Worm (Caenorhabditis elegans): ENCODE results near the gene lpr-5.

lpr-5 gene

DNA sequence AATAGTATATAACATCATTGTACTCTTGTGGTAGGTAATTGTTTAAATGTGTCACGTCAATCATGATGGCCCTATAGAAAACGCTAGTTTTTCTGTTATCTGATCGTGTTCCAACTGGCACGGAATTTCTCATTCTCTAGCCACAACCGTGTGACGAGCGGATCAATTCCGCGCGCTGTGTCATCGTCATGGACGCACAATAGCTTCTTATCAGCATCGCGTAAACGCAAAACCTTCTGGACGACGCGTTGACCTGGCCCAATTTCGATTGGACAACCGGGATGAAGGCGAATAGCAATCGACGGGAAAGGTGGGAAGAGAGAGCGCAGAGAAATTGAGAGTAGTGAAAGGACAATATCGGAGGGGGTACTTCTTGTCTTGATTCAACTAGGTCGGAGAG lies 4.9 kb upstream of the lpr-5 start, which contains the start of gene lpr-3:
Gene lpr-3 (plus strand): TSS at position 374 of the 400 bp plus-strand sequence.
- peak; percentile 99 for TF ChIP-seq nhr-23 (tag; optimal IDR thresholded peaks at IDR 0.05)
- TF ChIP-seq eor-1 (tag; optimal IDR thresholded peaks at IDR 0.05), result no peak
- TF ChIP-seq ceh-9 (tag; optimal IDR thresholded peaks at IDR 0.05), result no peak
- peak; percentile 12 for TF ChIP-seq fos-1 (tag; optimal IDR thresholded peaks at IDR 0.05)
- TF ChIP-seq mdl-1 (tag; optimal IDR thresholded peaks at IDR 0.05), result no peak
- peak; percentile 1 for TF ChIP-seq unc-62 (GFP tag; optimal IDR thresholded peaks at IDR 0.05)
- peak; percentile 51 for TF ChIP-seq ceh-28 (tag; optimal IDR thresholded peaks at IDR 0.05)
- no peak for TF ChIP-seq nhr-11 (tag; optimal IDR thresholded peaks at IDR 0.05)
- TF ChIP-seq nhr-28 (tag; optimal IDR thresholded peaks at IDR 0.05), result no peak
- no peak for TF ChIP-seq ztf-11 (tag; optimal IDR thresholded peaks at IDR 0.05)
- peak; percentile 46 for TF ChIP-seq nhr-25 (tag; optimal IDR thresholded peaks at IDR 0.05)
- no peak for TF ChIP-seq nhr-237 (tag; optimal IDR thresholded peaks at IDR 0.05)
- TF ChIP-seq egl-5 (tag; optimal IDR thresholded peaks at IDR 0.05), result no peak
- peak; percentile 33 for TF ChIP-seq elt-1 (tag; optimal IDR thresholded peaks at IDR 0.05)
- peak; percentile 32 for TF ChIP-seq nhr-43 (tag; optimal IDR thresholded peaks at IDR 0.05; ENCODE audit: poor library complexity, severe bottlenecking)
- peak in 1 of 3 experiments; percentile 58 for TF ChIP-seq elt-3 (tag; optimal IDR thresholded peaks at IDR 0.05)
- no peak for TF ChIP-seq lin-15B (tag; optimal IDR thresholded peaks at IDR 0.05)

DNA sequence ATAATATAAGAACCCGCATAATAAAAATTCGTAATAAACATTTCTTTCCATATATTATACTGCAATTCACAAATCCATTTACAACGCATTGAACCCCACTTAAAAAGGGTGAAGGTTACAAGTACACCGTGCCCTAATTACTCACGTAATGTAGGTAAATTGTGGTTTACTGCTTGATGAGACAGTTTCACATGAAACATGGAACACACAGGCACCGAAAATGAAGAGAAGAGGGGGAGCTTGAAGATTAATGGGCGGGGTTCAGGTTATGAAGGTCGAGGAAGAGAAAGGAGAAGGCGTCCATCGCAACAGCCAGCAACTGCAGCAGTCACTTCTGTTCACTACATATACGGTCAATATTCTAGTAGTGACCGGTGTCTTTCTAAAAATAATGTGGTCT lies 2.2 kb upstream of the lpr-5 start, which contains the start of gene lpr-6:
Gene lpr-6 (plus strand): TSS at position 251 of the 400 bp plus-strand sequence.
- TF ChIP-seq nhr-77 (tag; optimal IDR thresholded peaks at IDR 0.05) (no peak), nhr-23 (tag; optimal IDR thresholded peaks at IDR 0.05) (peak; percentile 87), tbx-2 (tag; optimal IDR thresholded peaks at IDR 0.05) (no peak), elt-1 (tag; optimal IDR thresholded peaks at IDR 0.05) (no peak), R02D3.7 (tag; optimal IDR thresholded peaks at IDR 0.05) (no peak), nhr-11 (tag; optimal IDR thresholded peaks at IDR 0.05) (no peak), mdl-1 (tag; optimal IDR thresholded peaks at IDR 0.05) (no peak), pqm-1 (tag; optimal IDR thresholded peaks at IDR 0.05) (no peak), fkh-2 (tag; optimal IDR thresholded peaks at IDR 0.05) (no peak), lsy-12 (tag; optimal IDR thresholded peaks at IDR 0.05) (no peak), nhr-76 (tag; optimal IDR thresholded peaks at IDR 0.05) (no peak), nhr-43 (tag; optimal IDR thresholded peaks at IDR 0.05; ENCODE audit: poor library complexity, severe bottlenecking) (peak; percentile 86), nfya-1 (tag; optimal IDR thresholded peaks at IDR 0.05; ENCODE audit: insufficient read depth) (no peak), nhr-12 (tag; optimal IDR thresholded peaks at IDR 0.05) (no peak), ama-1 (optimal IDR thresholded peaks at IDR 0.05) (peak; percentile 11), nhr-25 (tag; optimal IDR thresholded peaks at IDR 0.05) (peak; percentile 5), ztf-4 (tag; optimal IDR thresholded peaks at IDR 0.05) (no peak), aly-2 (tag; optimal IDR thresholded peaks at IDR 0.05) (no peak), zag-1 (tag; optimal IDR thresholded peaks at IDR 0.05) (no peak), nhr-67 (tag; optimal IDR thresholded peaks at IDR 0.05) (no peak), jun-1 (tag; optimal IDR thresholded peaks at IDR 0.05) (no peak), ztf-11 (tag; optimal IDR thresholded peaks at IDR 0.05) (no peak)

DNA sequence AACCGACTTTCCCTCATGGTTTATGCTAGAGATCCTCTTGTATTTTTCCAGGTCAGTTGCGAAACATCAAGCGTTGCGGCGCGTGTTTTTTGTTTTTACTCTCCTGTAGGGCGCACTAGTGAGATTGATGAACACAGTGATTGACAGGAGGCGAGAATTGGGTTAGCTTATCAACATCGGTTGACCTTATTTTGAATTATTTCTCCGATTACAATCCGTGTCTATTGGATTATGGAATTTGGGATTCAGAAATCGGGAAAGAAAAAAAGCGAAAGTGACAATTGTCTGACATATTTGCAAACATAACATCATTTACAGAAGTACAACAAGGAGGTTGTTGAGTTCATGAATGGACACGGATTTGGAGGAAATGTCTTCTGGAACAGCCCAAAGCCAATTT lies 983 bp upstream of the lpr-5 start:
- TF ChIP-seq lin-15B (tag; optimal IDR thresholded peaks at IDR 0.05) (no peak), nhr-23 (tag; optimal IDR thresholded peaks at IDR 0.05) (peak; percentile 96), elt-3 (tag; optimal IDR thresholded peaks at IDR 0.05) (peak in 1 of 3 experiments; percentile 26), ama-1 (optimal IDR thresholded peaks at IDR 0.05) (peak; percentile 65), nhr-43 (tag; optimal IDR thresholded peaks at IDR 0.05; ENCODE audit: poor library complexity, severe bottlenecking) (peak; percentile 14)

DNA sequence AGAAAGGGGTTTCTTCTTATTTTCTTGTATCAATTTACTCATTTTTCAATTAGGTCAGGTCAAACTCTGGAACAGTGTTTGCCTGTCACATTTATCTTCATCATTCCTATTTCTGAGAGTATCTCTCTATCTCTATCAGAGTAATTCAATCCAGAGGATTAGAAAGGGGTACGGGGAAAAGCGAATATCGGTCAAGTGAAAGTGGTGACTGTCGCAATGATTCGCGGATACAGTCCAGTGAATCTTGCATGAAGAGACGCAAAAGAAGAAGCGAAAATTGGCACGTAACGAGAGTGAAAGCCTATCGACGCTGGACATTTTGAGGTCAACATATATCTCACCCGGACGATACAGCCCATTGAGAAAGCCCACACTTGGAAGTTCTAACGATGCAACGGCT lies 2.9 kb downstream of the lpr-5 start, which contains the start of gene lpr-4:
Gene lpr-4 (plus strand): TSS at position 328 of the 400 bp plus-strand sequence.
- TF ChIP-seq nfya-1 (tag; optimal IDR thresholded peaks at IDR 0.05; ENCODE audit: insufficient read depth) (no peak), unc-62 (GFP tag; optimal IDR thresholded peaks at IDR 0.05) (peak; percentile 60), nhr-43 (tag; optimal IDR thresholded peaks at IDR 0.05; ENCODE audit: poor library complexity, severe bottlenecking) (peak; percentile 56), nhr-25 (tag; optimal IDR thresholded peaks at IDR 0.05) (peak; percentile 49), nhr-23 (tag; optimal IDR thresholded peaks at IDR 0.05) (peak; percentile 99)

DNA sequence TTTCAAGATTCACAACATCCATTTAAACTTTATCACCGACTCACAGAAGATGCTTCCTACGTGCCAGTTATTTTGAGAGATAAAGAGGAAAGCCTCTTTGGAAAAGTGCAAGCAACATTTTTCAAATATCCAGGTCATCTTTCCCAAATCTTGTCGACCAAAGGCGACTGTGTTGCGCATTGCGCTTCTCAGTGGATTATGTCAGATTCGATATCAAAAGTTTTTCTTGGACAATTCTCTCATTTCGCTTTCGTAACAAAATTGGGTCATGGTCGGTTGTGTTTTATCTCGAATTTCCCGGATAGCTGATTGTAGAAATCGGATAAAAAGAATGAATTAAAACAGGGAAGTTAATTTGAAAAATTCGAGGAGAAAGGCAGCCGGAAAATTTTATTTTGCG lies 5.3 kb downstream of the lpr-5 start:
- no peak for TF ChIP-seq R02D3.7 (tag; optimal IDR thresholded peaks at IDR 0.05)
- TF ChIP-seq nhr-43 (tag; optimal IDR thresholded peaks at IDR 0.05; ENCODE audit: poor library complexity, severe bottlenecking), result peak; percentile 27
- peak; percentile 93 for TF ChIP-seq nhr-23 (tag; optimal IDR thresholded peaks at IDR 0.05)
